Worm (Caenorhabditis elegans): ENCODE measurements around the gene zen-4.

Gene zen-4

ce11 chrIV:6083550-6084041 lies 34.4 kb upstream of the zen-4 start, which contains the start of gene ugt-20 (continued):
- TF ChIP-seq nhr-76 (tag; optimal IDR thresholded peaks at IDR 0.05) (no peak), lin-39 (tag; optimal IDR thresholded peaks at IDR 0.05) (no peak), ceh-82 (tag; optimal IDR thresholded peaks at IDR 0.05) (no peak), snpc-4 (tag; optimal IDR thresholded peaks at IDR 0.05) (no peak), sup-37 (GFP tag; optimal IDR thresholded peaks at IDR 0.05) (no peak), tbx-2 (tag; optimal IDR thresholded peaks at IDR 0.05) (peak; percentile 57), elt-3 (tag; optimal IDR thresholded peaks at IDR 0.05) (peak in 3 of 6 experiments; percentile 11 to 28 (median 27)), pqm-1 (tag; optimal IDR thresholded peaks at IDR 0.05) (peak; percentile 19), unc-86 (tag; optimal IDR thresholded peaks at IDR 0.05) (no peak)

- no peak for TF ChIP-seq nhr-20 (tag; optimal IDR thresholded peaks at IDR 0.05)
- TF ChIP-seq irx-1 (tag; optimal IDR thresholded peaks at IDR 0.05), result no peak
- TF ChIP-seq elt-2 (tag; optimal IDR thresholded peaks at IDR 0.05), result peak; percentile 76
- TF ChIP-seq zag-1 (tag; optimal IDR thresholded peaks at IDR 0.05), result no peak
- TF ChIP-seq nhr-11 (tag; optimal IDR thresholded peaks at IDR 0.05), result no peak
These were observed 31.5 kb upstream of the zen-4 start for ce11 chrIV:6086479-6086878.

- TF ChIP-seq blmp-1 (tag; optimal IDR thresholded peaks at IDR 0.05) (peak; percentile 24), lsy-2 (tag; optimal IDR thresholded peaks at IDR 0.05) (no peak), nhr-85 (tag) (peak; percentile 73)
These were observed 25.7 kb upstream of the zen-4 start, which contains the start of gene K08B4.7 for ce11 chrIV:6092313-6092712. TSS of gene K08B4.7 (minus strand) at chrIV:6092413.

- TF ChIP-seq sox-4 (tag; optimal IDR thresholded peaks at IDR 0.05) (no peak), ztf-4 (tag; optimal IDR thresholded peaks at IDR 0.05) (no peak), blmp-1 (tag; optimal IDR thresholded peaks at IDR 0.05) (peak; percentile 21), dsc-1 (tag; optimal IDR thresholded peaks at IDR 0.05) (no peak), elt-3 (tag; optimal IDR thresholded peaks at IDR 0.05) (peak in 2 of 6 experiments; percentile 19 to 70), nhr-11 (tag; optimal IDR thresholded peaks at IDR 0.05) (no peak), nhr-85 (tag) (peak; percentile 17), ceh-8 (GFP tag; optimal IDR thresholded peaks at IDR 0.05) (no peak), pag-3 (tag; optimal IDR thresholded peaks at IDR 0.05; ENCODE audit: borderline replicate concordance, insufficient read depth) (no peak), lin-14 (GFP tag; optimal IDR thresholded peaks at IDR 0.05) (peak; percentile 43), hlh-4 (tag; optimal IDR thresholded peaks at IDR 0.05) (no peak), elt-2 (tag; optimal IDR thresholded peaks at IDR 0.05) (peak; percentile 3), lir-3 (tag; optimal IDR thresholded peaks at IDR 0.05; ENCODE audit: poor library complexity) (no peak), jun-1 (tag; optimal IDR thresholded peaks at IDR 0.05) (no peak), lin-15B (tag; optimal IDR thresholded peaks at IDR 0.05) (no peak), efl-3 (GFP tag; optimal IDR thresholded peaks at IDR 0.05) (no peak), nhr-12 (tag; optimal IDR thresholded peaks at IDR 0.05) (no peak), ces-1 (GFP tag; optimal IDR thresholded peaks at IDR 0.05) (no peak)
These were observed 24.3 kb upstream of the zen-4 start, which contains the start of gene cpi-1 for ce11 chrIV:6093477-6094314. TSS of gene cpi-1 (minus strand) at chrIV:6093680.

- TF ChIP-seq tlp-1 (tag; optimal IDR thresholded peaks at IDR 0.05) (no peak), ztf-4 (tag; optimal IDR thresholded peaks at IDR 0.05) (no peak), rnt-1 (tag; optimal IDR thresholded peaks at IDR 0.05) (no peak), unc-98 (GFP tag; IDR thresholded peaks at IDR 0.05) (no peak), unc-62 (GFP tag; optimal IDR thresholded peaks at IDR 0.05) (no peak), ama-1 (optimal IDR thresholded peaks at IDR 0.05) (no peak), nhr-90 (tag; optimal IDR thresholded peaks at IDR 0.05; ENCODE audit: poor library complexity) (no peak), lin-15B (tag; optimal IDR thresholded peaks at IDR 0.05) (no peak), unc-86 (tag; optimal IDR thresholded peaks at IDR 0.05) (no peak), unc-30 (tag; optimal IDR thresholded peaks at IDR 0.05) (no peak), nhr-28 (tag; optimal IDR thresholded peaks at IDR 0.05) (no peak)
These were observed 23.8 kb upstream of the zen-4 start for ce11 chrIV:6094315-6094606.

All from whole organism, L1 larva.